Worm (Caenorhabditis elegans) whole organism, L2 larva: Measurements from ENCODE around the gene nep-5.
A peak's percentile ranks its signal among the peaks of the same experiment; 100 is the strongest.

Source experiments
- alr-1 ChIP-seq: fragments of 150-350 bp; optimal IDR thresholded peaks from 2 replicates; lab custom pipeline; 2014; ENCODE audit warnings: missing biosample characterization, missing genetic modification characterization
- aly-2 ChIP-seq: fragments of 150-350 bp; optimal IDR thresholded peaks from 2 replicates; lab custom pipeline; 2014; ENCODE audit warnings: missing biosample characterization, missing genetic modification characterization
- ama-1 ChIP-seq: fragments of 150-350 bp; optimal IDR thresholded peaks from 2 replicates; lab custom pipeline; 2018; ENCODE audit warnings: inconsistent platforms
- ceh-16 ChIP-seq: fragments of 150-350 bp; optimal IDR thresholded peaks from 2 replicates; lab custom pipeline; 2014; ENCODE audit warnings: missing biosample characterization, missing genetic modification characterization
- ceh-82 ChIP-seq: fragments of 150-350 bp; optimal IDR thresholded peaks from 2 replicates; lab custom pipeline; 2014; ENCODE audit warnings: missing biosample characterization, missing genetic modification characterization
- dmd-4 ChIP-seq: sonication (generic microtip); optimal IDR thresholded peaks from 2 replicates; lab custom pipeline; 2017; ENCODE audit warnings: missing biosample characterization, missing genetic modification characterization
- elt-3 ChIP-seq: sonication (generic microtip); optimal IDR thresholded peaks from 2 replicates; lab custom pipeline; 2017; ENCODE audit warnings: missing biosample characterization, missing genetic modification characterization
- nhr-23 ChIP-seq: fragments of 150-350 bp; optimal IDR thresholded peaks from 2 replicates; lab custom pipeline; 2014; ENCODE audit warnings: missing biosample characterization, missing genetic modification reagents, missing genetic modification characterization
- nhr-77 ChIP-seq: fragments of 150-350 bp; optimal IDR thresholded peaks from 2 replicates; lab custom pipeline; 2014; ENCODE audit warnings: missing biosample characterization, missing genetic modification characterization
- unc-39 ChIP-seq: fragments of 150-350 bp; optimal IDR thresholded peaks from 2 replicates; lab custom pipeline; 2014; ENCODE audit warnings: missing biosample characterization, missing genetic modification characterization
- unc-62 ChIP-seq: fragments of 150-350 bp; optimal IDR thresholded peaks from 2 replicates; lab custom pipeline; 2014; ENCODE audit warnings: missing biosample characterization, missing genetic modification reagents, missing genetic modification characterization

DNA sequence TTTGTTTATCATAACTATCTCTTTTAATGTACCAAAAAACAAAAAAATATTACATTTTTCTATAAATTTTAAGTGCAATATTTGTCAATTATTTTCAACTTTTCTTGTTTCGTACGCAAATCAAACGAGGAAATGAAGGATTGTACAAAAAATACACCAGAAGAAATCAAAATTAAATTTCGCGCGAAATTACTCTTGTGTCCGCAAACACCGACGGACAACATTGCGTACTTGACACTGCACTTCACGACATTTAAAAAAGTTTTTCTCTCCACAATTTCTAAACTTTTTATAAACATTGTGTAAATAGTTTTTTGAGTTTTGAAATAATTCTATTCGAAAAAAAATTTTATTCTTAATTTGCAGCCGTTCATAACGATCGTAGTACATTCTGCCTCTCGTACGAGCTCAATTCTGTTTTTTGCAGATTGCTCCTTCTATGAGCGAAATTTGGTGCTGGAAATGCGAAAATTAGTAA lies 14.0 kb upstream of the nep-5 start, which contains the start of gene mrps-16:
- TF ChIP-seq ama-1 (lab: Kevin White, UChicago) (peak; percentile 3), aly-2 (no peak), elt-3 (tag; lab: Kevin White, UChicago) (no peak), nhr-23 (tag; lab: Kevin White, UChicago) (no peak), unc-39 (tag; lab: Kevin White, UChicago) (no peak), alr-1 (no peak), nhr-77 (tag; lab: Kevin White, UChicago) (no peak), unc-62 (no peak), ceh-82 (tag; lab: Kevin White, UChicago) (no peak), dmd-4 (tag; lab: Kevin White, UChicago) (no peak), ceh-16 (no peak)
